Fruit fly (Drosophila melanogaster) whole organism, embryonic: ENCODE measurements around the gene Rab5.

Source experiments
- Aef1 ChIP-seq: fragments of 200-800 bp; sonication (Bioruptor generic); IDR thresholded peaks from 3 replicates; pipeline ENCODE4 v1.3.6; 2022; ENCODE audit warnings: missing biosample characterization, missing genetic modification characterization
- Atf3 ChIP-seq: fragments of 200-800 bp; sonication (Bioruptor generic); optimal IDR thresholded peaks from 3 replicates; lab custom pipeline; 2016; ENCODE audit warnings: missing biosample characterization, missing genetic modification characterization
- CG10979 ChIP-seq: fragments of 200-800 bp; sonication (Bioruptor generic); optimal IDR thresholded peaks from 2 replicates; lab custom pipeline; 2018; ENCODE audit warnings: missing biosample characterization, mild to moderate bottlenecking, missing genetic modification characterization, moderate library complexity
- CG12071 ChIP-seq: fragments of 200-800 bp; sonication (Bioruptor generic); optimal IDR thresholded peaks from 3 replicates; lab custom pipeline; 2018; ENCODE audit warnings: missing biosample characterization, mild to moderate bottlenecking, missing genetic modification characterization
- CG12299 ChIP-seq: fragments of 200-800 bp; sonication (Bioruptor generic); optimal IDR thresholded peaks from 2 replicates; lab custom pipeline; 2018; ENCODE audit warnings: missing biosample characterization, mild to moderate bottlenecking, missing genetic modification characterization
- CG12942 ChIP-seq: fragments of 200-800 bp; sonication (Bioruptor generic); optimal IDR thresholded peaks from 3 replicates; lab custom pipeline; 2016; ENCODE audit warnings: missing biosample characterization, missing genetic modification characterization
- CG14441 ChIP-seq: fragments of 200-800 bp; sonication (Bioruptor generic); IDR thresholded peaks from 2 replicates; pipeline ENCODE4 v1.3.6; 2022; ENCODE audit warnings: missing biosample characterization, missing genetic modification characterization
- CG15601 ChIP-seq: fragments of 200-800 bp; sonication (Bioruptor generic); optimal IDR thresholded peaks from 3 replicates; lab custom pipeline; 2019; ENCODE audit warnings: missing biosample characterization, mild to moderate bottlenecking, missing genetic modification characterization, moderate library complexity
- CG1603 ChIP-seq: fragments of 200-800 bp; sonication (Bioruptor generic); optimal IDR thresholded peaks from 2 replicates; lab custom pipeline; 2019; ENCODE audit warnings: missing biosample characterization, mild to moderate bottlenecking, missing genetic modification characterization, moderate library complexity
- CG17802 ChIP-seq: fragments of 200-800 bp; sonication (Bioruptor generic); optimal IDR thresholded peaks from 2 replicates; lab custom pipeline; 2018; ENCODE audit warnings: missing biosample characterization, mild to moderate bottlenecking, missing genetic modification characterization, moderate library complexity
- CG18011 ChIP-seq: fragments of 200-800 bp; sonication (Bioruptor generic); optimal IDR thresholded peaks from 2 replicates; lab custom pipeline; 2017; ENCODE audit warnings: missing biosample characterization, missing genetic modification characterization, mild to moderate bottlenecking, moderate library complexity, missing genotype
- CG18476 ChIP-seq: fragments of 200-800 bp; sonication (Bioruptor generic); optimal IDR thresholded peaks from 2 replicates; lab custom pipeline; 2016; ENCODE audit warnings: missing biosample characterization, mild to moderate bottlenecking, missing genetic modification characterization
- CG2199 ChIP-seq: fragments of 200-800 bp; sonication (Bioruptor generic); IDR thresholded peaks from 3 replicates; pipeline ENCODE4 v1.3.6; 2022; ENCODE audit warnings: missing biosample characterization, missing genetic modification characterization
- CG34224 ChIP-seq: fragments of 200-800 bp; sonication (Bioruptor generic); IDR thresholded peaks from 3 replicates; pipeline ENCODE4 v1.3.6; 2022; ENCODE audit warnings: missing biosample characterization, missing genetic modification characterization; ENCODE audit not compliant: partially characterized antibody
- CG34376 ChIP-seq: fragments of 200-800 bp; sonication (Bioruptor generic); optimal IDR thresholded peaks from 2 replicates; lab custom pipeline; 2018; ENCODE audit warnings: missing biosample characterization, mild to moderate bottlenecking, missing genetic modification characterization
- CG4617 ChIP-seq: fragments of 200-800 bp; sonication (Bioruptor generic); optimal IDR thresholded peaks from 3 replicates; lab custom pipeline; 2016; ENCODE audit warnings: missing biosample characterization, missing genetic modification characterization, borderline replicate concordance
- CG4707 ChIP-seq: fragments of 200-800 bp; sonication (Bioruptor generic); optimal IDR thresholded peaks from 2 replicates; lab custom pipeline; 2018; ENCODE audit warnings: missing biosample characterization, mild to moderate bottlenecking, missing genetic modification characterization, moderate library complexity
- CG6683 ChIP-seq: fragments of 200-800 bp; sonication (Bioruptor generic); optimal IDR thresholded peaks from 2 replicates; lab custom pipeline; 2017; ENCODE audit warnings: missing biosample characterization, mild to moderate bottlenecking, missing genetic modification characterization, missing genetic modification reagents
- CG7987 ChIP-seq: fragments of 200-800 bp; sonication (Bioruptor generic); optimal IDR thresholded peaks from 2 replicates; lab custom pipeline; 2018; ENCODE audit warnings: missing biosample characterization, mild to moderate bottlenecking, missing genetic modification characterization, moderate library complexity
- CG8765 ChIP-seq: fragments of 200-800 bp; sonication (Bioruptor generic); IDR thresholded peaks from 2 replicates; pipeline ENCODE4 v1.3.6; 2022; ENCODE audit warnings: missing biosample characterization, missing genetic modification characterization
- Dref ChIP-seq: fragments of 200-800 bp; sonication (Bioruptor generic); IDR thresholded peaks from 2 replicates; pipeline ENCODE4 v1.3.6; 2022; ENCODE audit warnings: missing biosample characterization, missing genetic modification characterization
- Hmx ChIP-seq: fragments of 200-800 bp; sonication (Bioruptor generic); optimal IDR thresholded peaks from 2 replicates; lab custom pipeline; 2016; ENCODE audit warnings: missing biosample characterization, missing genetic modification characterization
- Jarid2 ChIP-seq: fragments of 200-800 bp; sonication (Bioruptor generic); optimal IDR thresholded peaks from 3 replicates; lab custom pipeline; 2017; ENCODE audit warnings: mild to moderate bottlenecking, missing biosample characterization, missing genetic modification reagents, missing genetic modification characterization
- Kr ChIP-seq: fragments of 200-800 bp; sonication (Bioruptor generic); optimal IDR thresholded peaks from 2 replicates; lab custom pipeline; 2017; ENCODE audit warnings: missing biosample characterization, mild to moderate bottlenecking, missing genetic modification characterization
- NFAT ChIP-seq: fragments of 200-800 bp; sonication (Bioruptor generic); IDR thresholded peaks from 2 replicates; pipeline ENCODE4 v1.3.6; 2022; ENCODE audit warnings: missing biosample characterization, missing genetic modification characterization
- Neu2 ChIP-seq: fragments of 200-800 bp; sonication (Bioruptor generic); optimal IDR thresholded peaks from 3 replicates; lab custom pipeline; 2016; ENCODE audit warnings: missing biosample characterization, missing genetic modification characterization, borderline replicate concordance
- NfI ChIP-seq: fragments of 200-800 bp; sonication (Bioruptor generic); optimal IDR thresholded peaks from 3 replicates; lab custom pipeline; 2018; ENCODE audit warnings: missing biosample characterization, mild to moderate bottlenecking, missing genetic modification characterization, moderate library complexity
- YL-1 ChIP-seq: fragments of 200-800 bp; sonication (Bioruptor generic); optimal IDR thresholded peaks from 3 replicates; lab custom pipeline; 2017; ENCODE audit warnings: missing biosample characterization, mild to moderate bottlenecking, missing genetic modification characterization
- amos ChIP-seq: fragments of 200-800 bp; sonication (Bioruptor generic); IDR thresholded peaks from 2 replicates; pipeline ENCODE4 v1.3.6; 2022; ENCODE audit warnings: missing biosample characterization, missing genetic modification characterization; ENCODE audit not compliant: partially characterized antibody
- ase ChIP-seq: fragments of 200-800 bp; sonication (Bioruptor generic); IDR thresholded peaks from 3 replicates; pipeline ENCODE4 v1.3.6; 2022; ENCODE audit warnings: missing biosample characterization, missing genetic modification characterization
- bbx ChIP-seq: fragments of 200-800 bp; sonication (Bioruptor generic); IDR thresholded peaks from 2 replicates; pipeline ENCODE4 v1.3.6; 2022; ENCODE audit warnings: missing biosample characterization, missing genetic modification characterization; ENCODE audit not compliant: partially characterized antibody
- br ChIP-seq: fragments of >200 bp; optimal IDR thresholded peaks from 2 replicates; lab custom pipeline; 2017
- dimm ChIP-seq: fragments of 200-800 bp; sonication (Bioruptor generic); IDR thresholded peaks from 2 replicates; pipeline ENCODE4 v1.3.6; 2022; ENCODE audit warnings: missing biosample characterization, missing genetic modification characterization
- dpn ChIP-seq, 2 experiments: fragments of 200-800 bp; sonication (Bioruptor generic); optimal IDR thresholded peaks; 3 replicates each; lab custom pipeline; 2016; ENCODE audit warnings: missing biosample characterization in 2 of 2, missing genetic modification characterization in 2 of 2
- ewg ChIP-seq: fragments of 200-800 bp; sonication (Bioruptor generic); optimal IDR thresholded peaks from 3 replicates; lab custom pipeline; 2017; ENCODE audit warnings: mild to moderate bottlenecking, missing biosample characterization, missing genetic modification reagents, missing genetic modification characterization
- grau ChIP-seq: fragments of 200-800 bp; optimal IDR thresholded peaks from 3 replicates; lab custom pipeline; 2019; ENCODE audit warnings: missing biosample characterization, mild to moderate bottlenecking, missing genetic modification characterization, moderate library complexity
- mam ChIP-seq: fragments of 200-800 bp; sonication (Bioruptor generic); optimal IDR thresholded peaks from 3 replicates; lab custom pipeline; 2016; ENCODE audit warnings: missing biosample characterization, missing genetic modification characterization
- nmo ChIP-seq: fragments of 200-800 bp; sonication (Bioruptor generic); optimal IDR thresholded peaks from 2 replicates; lab custom pipeline; 2018; ENCODE audit warnings: missing biosample characterization, mild to moderate bottlenecking, missing genetic modification characterization, moderate library complexity
- pb ChIP-seq: fragments of 200-800 bp; sonication (Bioruptor generic); optimal IDR thresholded peaks from 3 replicates; lab custom pipeline; 2016; ENCODE audit warnings: missing biosample characterization, missing genetic modification characterization
- ranshi ChIP-seq: fragments of 200-800 bp; sonication (Bioruptor generic); IDR thresholded peaks from 2 replicates; pipeline ENCODE4 v1.3.6; 2022; ENCODE audit warnings: missing biosample characterization, missing genetic modification characterization
- rib ChIP-seq: fragments of 200-800 bp; sonication (Bioruptor generic); IDR thresholded peaks from 2 replicates; pipeline ENCODE4 v1.3.6; 2022; ENCODE audit warnings: missing biosample characterization, missing genetic modification characterization
- sd ChIP-seq: fragments of 200-800 bp; sonication (Bioruptor generic); optimal IDR thresholded peaks from 3 replicates; lab custom pipeline; 2018; ENCODE audit warnings: missing biosample characterization, mild to moderate bottlenecking, missing genetic modification characterization, moderate library complexity
- seq ChIP-seq: fragments of 200-800 bp; sonication (Bioruptor generic); IDR thresholded peaks from 2 replicates; pipeline ENCODE4 v1.3.6; 2022; ENCODE audit warnings: missing biosample characterization, missing genetic modification characterization
- sna ChIP-seq: fragments of 200-800 bp; sonication (Bioruptor generic); IDR thresholded peaks from 2 replicates; pipeline ENCODE4 v1.3.6; 2022; ENCODE audit warnings: missing biosample characterization, missing genetic modification characterization; ENCODE audit not compliant: partially characterized antibody
- sqz ChIP-seq: fragments of 200-800 bp; sonication (Bioruptor generic); optimal IDR thresholded peaks from 3 replicates; lab custom pipeline; 2018; ENCODE audit warnings: missing biosample characterization, mild to moderate bottlenecking, missing genetic modification characterization
- stc ChIP-seq: fragments of 200-800 bp; sonication (Bioruptor generic); IDR thresholded peaks from 2 replicates; pipeline ENCODE4 v1.3.6; 2022; ENCODE audit warnings: missing biosample characterization, missing genetic modification characterization
- tna ChIP-seq: fragments of 200-800 bp; sonication (Bioruptor generic); IDR thresholded peaks from 2 replicates; pipeline ENCODE4 v1.3.6; 2022; ENCODE audit warnings: missing biosample characterization, missing genetic modification characterization; ENCODE audit not compliant: partially characterized antibody
- tup ChIP-seq: fragments of 200-800 bp; sonication (Bioruptor generic); optimal IDR thresholded peaks from 2 replicates; lab custom pipeline; 2016; ENCODE audit warnings: missing biosample characterization, mild to moderate bottlenecking, missing genetic modification characterization, moderate library complexity
- wdn ChIP-seq: fragments of 200-800 bp; sonication (Bioruptor generic); IDR thresholded peaks from 2 replicates; pipeline ENCODE4 v1.3.6; 2022; ENCODE audit warnings: missing biosample characterization, missing genetic modification characterization
- wek ChIP-seq: fragments of 200-800 bp; sonication (Bioruptor generic); optimal IDR thresholded peaks from 3 replicates; lab custom pipeline; 2018; ENCODE audit warnings: missing biosample characterization, mild to moderate bottlenecking, missing genetic modification characterization, moderate library complexity

Gene Rab5

dm6 chr2L:2385692-2386091 lies 20.6 kb upstream of the Rab5 start, which contains the start of gene CG3557:
CG3557 (minus strand) TSS chr2L:2385792.
- TF ChIP-seq seq (no peak), CG14441 (GFP tag; lab: Robert Waterston, UW) (no peak), CG8765 (GFP tag; lab: Robert Waterston, UW) (no peak), NFAT (no peak), CG4707 (no peak), CG17802 (tag; lab: Kevin White, UChicago) (no peak), CG12942 (GFP tag; lab: Kevin White, UChicago) (no peak)

dm6 chr2L:2382971-2383370 lies 17.9 kb upstream of the Rab5 start, which contains the start of gene PIG-Wa:
PIG-Wa (plus strand) TSS chr2L:2383202.
- TF ChIP-seq stc (GFP tag; lab: Robert Waterston, UW) (no peak), sqz (GFP tag; lab: Kevin White, UChicago) (no peak), CG1603 (peak; percentile 56), CG18011 (peak; percentile 98), Jarid2 (GFP tag; lab: Kevin White, UChicago) (no peak), CG12299 (tag; lab: Kevin White, UChicago) (no peak), amos (GFP tag; lab: Robert Waterston, UW) (peak; percentile 64), CG2199 (GFP tag; lab: Robert Waterston, UW) (no peak), br (lab: Kevin White, UChicago) (no peak), ranshi (no peak), CG34224 (GFP tag; lab: Robert Waterston, UW) (peak; percentile 59; the same call in 2 of the 3 replicates), ase (GFP tag; lab: Robert Waterston, UW) (no peak), rib (GFP tag; lab: Robert Waterston, UW) (no peak), Hmx (no peak), wek (GFP tag; lab: Kevin White, UChicago) (peak; percentile 34), sd (tag; lab: Kevin White, UChicago) (peak; percentile 56), Kr (no peak), NfI (no peak), CG10979 (tag; lab: Kevin White, UChicago) (no peak), tup (no peak), mam (GFP tag; lab: Kevin White, UChicago) (peak; percentile 6), ewg (no peak), CG6683 (no peak), CG12071 (GFP tag; lab: Kevin White, UChicago) (no peak), tna (GFP tag; lab: Robert Waterston, UW) (no peak), CG18476 (no peak), Aef1 (GFP tag; lab: Robert Waterston, UW) (no peak), CG15601 (peak; percentile 18), dimm (GFP tag; lab: Robert Waterston, UW) (no peak), YL-1 (GFP tag; lab: Kevin White, UChicago) (peak; percentile 8), pb (GFP tag; lab: Kevin White, UChicago) (no peak), grau (tag; lab: Kevin White, UChicago) (no peak), Neu2 (GFP tag; lab: Kevin White, UChicago) (no peak), Dref (GFP tag; lab: Robert Waterston, UW) (peak; percentile 86), CG7987 (GFP tag; lab: Kevin White, UChicago) (no peak), sna (GFP tag; lab: Robert Waterston, UW) (no peak), bbx (GFP tag; lab: Robert Waterston, UW) (peak; percentile 38; the same call in 1 of the 2 replicates), CG4617 (no peak), wdn (GFP tag; lab: Robert Waterston, UW) (no peak), Atf3 (no peak), nmo (GFP tag; lab: Kevin White, UChicago) (peak; percentile 64), dpn (GFP tag; optimal IDR thresholded peaks at IDR 0.05; lab: Kevin White, UChicago) (peak in 1 of 2 experiments; percentile 11), CG34376 (GFP tag; lab: Kevin White, UChicago) (no peak)
